Worm (Caenorhabditis elegans) whole organism, late embryonic: Measurements from ENCODE around the gene sshk-1.

Experiments
- F13H6.1 ChIP-seq: sonication (generic microtip); optimal IDR thresholded peaks from 2 replicates; lab custom pipeline; 2016; ENCODE audit warnings: missing genetic modification characterization, missing compliant biosample characterization
- ceh-45 ChIP-seq: fragments of 200-800 bp; sonication (Bioruptor generic); IDR thresholded peaks from 2 replicates; pipeline ENCODE4 v1.3.6; 2022; ENCODE audit warnings: missing genetic modification reagents, missing genetic modification characterization, missing compliant biosample characterization
- ceh-6 ChIP-seq: fragments of 200-800 bp; sonication (Bioruptor generic); optimal IDR thresholded peaks from 2 replicates; lab custom pipeline; 2018; ENCODE audit warnings: mild to moderate bottlenecking, missing genetic modification characterization, missing compliant biosample characterization
- gmeb-2 ChIP-seq: sonication (generic microtip); optimal IDR thresholded peaks from 2 replicates; lab custom pipeline; 2016; ENCODE audit warnings: missing genetic modification characterization, inconsistent platforms, missing compliant biosample characterization
- nfya-1 ChIP-seq: sonication (generic microtip); optimal IDR thresholded peaks from 2 replicates; lab custom pipeline; 2017; ENCODE audit warnings: missing genetic modification characterization, mild to moderate bottlenecking, missing compliant biosample characterization, antibody characterized with exemption, moderate library complexity
- npax-4 ChIP-seq: sonication (generic microtip); optimal IDR thresholded peaks from 2 replicates; lab custom pipeline; 2016; ENCODE audit warnings: missing genetic modification characterization, missing compliant biosample characterization
- pag-3 ChIP-seq: sonication (generic microtip); optimal IDR thresholded peaks from 2 replicates; lab custom pipeline; 2016; ENCODE audit warnings: missing compliant biosample characterization, missing genetic modification characterization, borderline replicate concordance
- pqm-1 ChIP-seq: sonication (generic microtip); optimal IDR thresholded peaks from 2 replicates; lab custom pipeline; 2016; ENCODE audit warnings: missing genetic modification characterization, missing compliant biosample characterization
- unc-42 ChIP-seq: sonication (generic microtip); optimal IDR thresholded peaks from 2 replicates; lab custom pipeline; 2016; ENCODE audit warnings: missing genotype, missing genetic modification characterization, missing compliant biosample characterization
- unc-86 ChIP-seq: sonication (generic microtip); optimal IDR thresholded peaks from 2 replicates; lab custom pipeline; 2016; ENCODE audit warnings: missing genetic modification characterization, missing compliant biosample characterization

- TF ChIP-seq ceh-6 (GFP tag; lab: Kevin White, UChicago) = no peak
- TF ChIP-seq pag-3 (tag; lab: Kevin White, UChicago) = no peak
- no peak for TF ChIP-seq unc-42 (tag; lab: Kevin White, UChicago)
- no peak for TF ChIP-seq unc-86
- no peak for TF ChIP-seq gmeb-2 (tag; lab: Kevin White, UChicago)
- TF ChIP-seq pqm-1 = no peak
- TF ChIP-seq F13H6.1 (tag; lab: Kevin White, UChicago) = no peak
- no peak for TF ChIP-seq nfya-1 (tag; lab: Kevin White, UChicago)
- TF ChIP-seq npax-4 (tag; lab: Kevin White, UChicago) = no peak
- TF ChIP-seq ceh-45 (GFP tag; lab: Robert Waterston, UW) = no peak
These were observed 9.1 kb downstream of the sshk-1 start, which contains the start of the genes gcy-22 and grl-14 for ce11 chrV:20824962-20825609.
